Fruit fly (Drosophila melanogaster) whole organism, embryonic: ENCODE data around the gene CG15536.

Experiments
- Adf1 ChIP-seq: fragments of 200-800 bp; sonication (Bioruptor generic); IDR thresholded peaks from 2 replicates; pipeline ENCODE4 v1.3.6; 2022; ENCODE audit warnings: missing biosample characterization, missing genetic modification characterization
- Atf3 ChIP-seq: fragments of 200-800 bp; sonication (Bioruptor generic); optimal IDR thresholded peaks from 3 replicates; lab custom pipeline; 2016; ENCODE audit warnings: missing biosample characterization, missing genetic modification characterization
- Awh ChIP-seq: fragments of 200-800 bp; sonication (Bioruptor generic); IDR thresholded peaks from 2 replicates; pipeline ENCODE4, ENCODE4 v1.3.6; 2022; ENCODE audit warnings: missing biosample characterization, missing genetic modification characterization
- CG10209 ChIP-seq: fragments of 200-800 bp; sonication (Bioruptor generic); optimal IDR thresholded peaks from 3 replicates; lab custom pipeline; 2017; ENCODE audit warnings: missing biosample characterization, mild to moderate bottlenecking, missing genetic modification characterization, missing genetic modification reagents
- CG10267 ChIP-seq: fragments of 200-800 bp; sonication (Bioruptor generic); optimal IDR thresholded peaks from 2 replicates; lab custom pipeline; 2018; ENCODE audit warnings: missing biosample characterization, mild to moderate bottlenecking, missing genetic modification characterization, moderate library complexity
- CG10565 ChIP-seq: fragments of 200-800 bp; sonication (Bioruptor generic); optimal IDR thresholded peaks from 3 replicates; lab custom pipeline; 2016; ENCODE audit warnings: missing biosample characterization, mild to moderate bottlenecking, missing genetic modification characterization
- CG10959 ChIP-seq: fragments of 200-800 bp; sonication (Bioruptor generic); IDR thresholded peaks from 2 replicates; pipeline ENCODE4 v1.3.6; 2022; ENCODE audit warnings: missing biosample characterization, missing genetic modification characterization
- CG13123 ChIP-seq: fragments of 200-800 bp; sonication (Bioruptor generic); optimal IDR thresholded peaks from 2 replicates; lab custom pipeline; 2016; ENCODE audit warnings: missing biosample characterization, missing genetic modification characterization
- CG14441 ChIP-seq: fragments of 200-800 bp; sonication (Bioruptor generic); IDR thresholded peaks from 2 replicates; pipeline ENCODE4 v1.3.6; 2022; ENCODE audit warnings: missing biosample characterization, missing genetic modification characterization
- CG17612 ChIP-seq: fragments of 200-800 bp; sonication (Bioruptor generic); IDR thresholded peaks from 2 replicates; pipeline ENCODE4 v1.3.6; 2022; ENCODE audit warnings: missing biosample characterization, missing genetic modification characterization
- CG17802 ChIP-seq: fragments of 200-800 bp; sonication (Bioruptor generic); optimal IDR thresholded peaks from 2 replicates; lab custom pipeline; 2018; ENCODE audit warnings: missing biosample characterization, mild to moderate bottlenecking, missing genetic modification characterization, moderate library complexity
- CG18262 ChIP-seq: fragments of 200-800 bp; optimal IDR thresholded peaks from 3 replicates; lab custom pipeline; 2019; ENCODE audit warnings: missing biosample characterization, mild to moderate bottlenecking, missing genetic modification characterization, moderate library complexity
- CG1832 ChIP-seq: fragments of 200-800 bp; sonication (Bioruptor generic); optimal IDR thresholded peaks from 2 replicates; lab custom pipeline; 2017; ENCODE audit warnings: missing biosample characterization, mild to moderate bottlenecking, missing genetic modification characterization, inconsistent platforms
- CG18764 ChIP-seq: fragments of 200-800 bp; sonication (Bioruptor generic); optimal IDR thresholded peaks from 3 replicates; lab custom pipeline; 2016; ENCODE audit warnings: missing biosample characterization, missing genetic modification characterization
- CG30403 ChIP-seq: fragments of 200-800 bp; sonication (Bioruptor generic); optimal IDR thresholded peaks from 3 replicates; lab custom pipeline; 2016; ENCODE audit warnings: missing biosample characterization, missing genetic modification characterization
- CG6175 ChIP-seq: fragments of 200-800 bp; sonication (Bioruptor generic); IDR thresholded peaks from 3 replicates; pipeline ENCODE4 v1.3.6; 2022; ENCODE audit warnings: missing biosample characterization, missing genetic modification characterization
- CG6272 ChIP-seq: fragments of 200-800 bp; sonication (Bioruptor generic); IDR thresholded peaks from 2 replicates; pipeline ENCODE4 v1.3.6; 2022; ENCODE audit warnings: missing biosample characterization, missing genetic modification characterization
- CG8478 ChIP-seq: fragments of >200 bp; optimal IDR thresholded peaks from 2 replicates; lab custom pipeline; 2018
- CrebB ChIP-seq: fragments of 200-800 bp; sonication (Bioruptor generic); optimal IDR thresholded peaks from 3 replicates; lab custom pipeline; 2018; ENCODE audit warnings: missing biosample characterization, mild to moderate bottlenecking, missing genetic modification characterization
- D19B ChIP-seq: fragments of 200-800 bp; sonication (Bioruptor generic); optimal IDR thresholded peaks from 2 replicates; lab custom pipeline; 2017; ENCODE audit warnings: missing biosample characterization, mild to moderate bottlenecking, missing genetic modification characterization
- Dbx ChIP-seq: fragments of 200-800 bp; sonication (Bioruptor generic); IDR thresholded peaks from 3 replicates; pipeline ENCODE4 v1.3.6; 2022; ENCODE audit warnings: missing biosample characterization, missing genetic modification characterization
- Dfd ChIP-seq, 2 experiments: fragments of >200 bp; optimal IDR thresholded peaks; 2 replicates each; lab custom pipeline; 2017; ENCODE audit warnings: missing biosample characterization in 2 of 2, missing genetic modification characterization in 2 of 2
- Jarid2 ChIP-seq: fragments of 200-800 bp; sonication (Bioruptor generic); optimal IDR thresholded peaks from 3 replicates; lab custom pipeline; 2017; ENCODE audit warnings: mild to moderate bottlenecking, missing biosample characterization, missing genetic modification reagents, missing genetic modification characterization
- Nf-YB ChIP-seq: fragments of 200-800 bp; sonication (Bioruptor generic); optimal IDR thresholded peaks from 3 replicates; lab custom pipeline; 2019; ENCODE audit warnings: missing biosample characterization, mild to moderate bottlenecking, missing genetic modification characterization, moderate library complexity
- Rfx ChIP-seq: fragments of 200-800 bp; sonication (Bioruptor generic); IDR thresholded peaks from 2 replicates; pipeline ENCODE4 v1.3.6; 2022; ENCODE audit warnings: missing biosample characterization, missing genetic modification characterization
- Scr ChIP-seq: fragments of 200-800 bp; sonication (Bioruptor generic); IDR thresholded peaks from 2 replicates; pipeline ENCODE4 v1.3.6; 2022; ENCODE audit warnings: missing biosample characterization, missing genetic modification characterization; ENCODE audit not compliant: partially characterized antibody
- Sry-β ChIP-seq: fragments of 200-800 bp; sonication (Bioruptor generic); optimal IDR thresholded peaks from 2 replicates; lab custom pipeline; 2018; ENCODE audit warnings: missing biosample characterization, mild to moderate bottlenecking, missing genetic modification characterization, moderate library complexity
- Tbp ChIP-seq: fragments of >200 bp; optimal IDR thresholded peaks from 2 replicates; lab custom pipeline; 2018; ENCODE audit warnings: missing biosample characterization, missing genetic modification characterization
- Trl ChIP-seq, 3 experiments: fragments of >200 bp in 2 of 3; fragments of 200-800 bp in 1 of 3; sonication (Bioruptor generic) in 1 of 3; optimal IDR thresholded peaks; 2 replicates in 1 of 3; 3 replicates in 2 of 3; lab custom pipeline; 2016 to 2017; ENCODE audit warnings: missing biosample characterization in 1 of 3, missing genetic modification characterization in 1 of 3
- YL-1 ChIP-seq: fragments of 200-800 bp; sonication (Bioruptor generic); optimal IDR thresholded peaks from 3 replicates; lab custom pipeline; 2017; ENCODE audit warnings: missing biosample characterization, mild to moderate bottlenecking, missing genetic modification characterization
- chn ChIP-seq: fragments of 200-800 bp; sonication (Bioruptor generic); optimal IDR thresholded peaks from 2 replicates; lab custom pipeline; 2016; ENCODE audit warnings: missing biosample characterization, missing genetic modification characterization
- crc ChIP-seq: fragments of 200-800 bp; sonication (Bioruptor generic); optimal IDR thresholded peaks from 2 replicates; lab custom pipeline; 2016; ENCODE audit warnings: missing biosample characterization, missing genetic modification characterization
- dm ChIP-seq: fragments of 200-800 bp; sonication (Bioruptor generic); optimal IDR thresholded peaks from 3 replicates; lab custom pipeline; 2016; ENCODE audit warnings: missing biosample characterization, missing genetic modification characterization
- dmrt11E ChIP-seq: fragments of 200-800 bp; sonication (Bioruptor generic); optimal IDR thresholded peaks from 3 replicates; lab custom pipeline; 2018; ENCODE audit warnings: missing biosample characterization, mild to moderate bottlenecking, missing genetic modification characterization, moderate library complexity
- ems ChIP-seq: fragments of 200-800 bp; sonication (Bioruptor generic); optimal IDR thresholded peaks from 3 replicates; lab custom pipeline; 2016; ENCODE audit warnings: missing biosample characterization, missing genetic modification characterization
- en ChIP-seq: fragments of 200-800 bp; sonication (Bioruptor generic); optimal IDR thresholded peaks from 2 replicates; lab custom pipeline; 2016; ENCODE audit warnings: missing biosample characterization, missing genetic modification characterization
- esg ChIP-seq: fragments of 200-800 bp; sonication (Bioruptor generic); conservative IDR thresholded peaks from 2 replicates; pipeline ENCODE4 v1.3.6; 2022; ENCODE audit warnings: missing biosample characterization, missing genetic modification characterization
- ewg ChIP-seq: fragments of 200-800 bp; sonication (Bioruptor generic); optimal IDR thresholded peaks from 3 replicates; lab custom pipeline; 2017; ENCODE audit warnings: mild to moderate bottlenecking, missing biosample characterization, missing genetic modification reagents, missing genetic modification characterization
- her ChIP-seq: fragments of 200-800 bp; sonication (Bioruptor generic); optimal IDR thresholded peaks from 2 replicates; lab custom pipeline; 2016; ENCODE audit warnings: missing biosample characterization, missing genetic modification characterization
- hth ChIP-seq: fragments of >200 bp; optimal IDR thresholded peaks from 2 replicates; lab custom pipeline; 2017; ENCODE audit warnings: inconsistent platforms
- mirr ChIP-seq: fragments of 200-800 bp; sonication (Bioruptor generic); optimal IDR thresholded peaks from 3 replicates; lab custom pipeline; 2018; ENCODE audit warnings: missing biosample characterization, mild to moderate bottlenecking, missing genetic modification characterization
- onecut ChIP-seq: fragments of 200-800 bp; sonication (Bioruptor generic); IDR thresholded peaks from 2 replicates; pipeline ENCODE4 v1.3.6; 2022; ENCODE audit warnings: missing biosample characterization, missing genetic modification characterization
- pan ChIP-seq, 4 experiments: fragments of >200 bp in 3 of 4; fragments of 200-800 bp in 1 of 4; sonication (Bioruptor generic) in 1 of 4; optimal IDR thresholded peaks in 3 of 4; IDR thresholded peaks in 1 of 4; 2 replicates each; pipeline versions ENCODE4 v1.3.6 to Lab custom; 2017 to 2022; ENCODE audit warnings: missing biosample characterization in 2 of 4, missing genetic modification characterization in 2 of 4, mixed read lengths in 1 of 4
- repo ChIP-seq: fragments of 200-800 bp; sonication (Bioruptor generic); optimal IDR thresholded peaks from 2 replicates; lab custom pipeline; 2016; ENCODE audit warnings: missing biosample characterization, missing genetic modification characterization
- sima ChIP-seq: fragments of 200-800 bp; sonication (Bioruptor generic); optimal IDR thresholded peaks from 2 replicates; lab custom pipeline; 2016; ENCODE audit warnings: missing biosample characterization, missing genetic modification characterization
- ttk ChIP-seq: fragments of 200-800 bp; sonication (Bioruptor generic); IDR thresholded peaks from 2 replicates; pipeline ENCODE4 v2.1.2; 2022; ENCODE audit warnings: missing biosample characterization, missing genetic modification characterization
- tup ChIP-seq: fragments of 200-800 bp; sonication (Bioruptor generic); optimal IDR thresholded peaks from 2 replicates; lab custom pipeline; 2016; ENCODE audit warnings: missing biosample characterization, mild to moderate bottlenecking, missing genetic modification characterization, moderate library complexity

CG15536 gene

dm6 chr3R:30459066-30459935 lies 34.3 kb upstream of the CG15536 start, which contains the start of the genes CG2224 and CDase (continued):
- no peak for TF ChIP-seq Sry-β
- TF ChIP-seq her (GFP tag; lab: Kevin White, UChicago), result peak; percentile 98
- TF ChIP-seq CG6175 (GFP tag; lab: Robert Waterston, UW), result no peak
- TF ChIP-seq chn, result no peak
- no peak for TF ChIP-seq CG18764 (GFP tag; lab: Kevin White, UChicago)

dm6 chr3R:30455817-30456544 lies 31.0 kb upstream of the CG15536 start, which contains the start of gene aralar1:
TSS of gene aralar1 (minus strand) at chr3R:30455867.
- TF ChIP-seq CG13123 (GFP tag; lab: Kevin White, UChicago) (no peak), dm (GFP tag; lab: Kevin White, UChicago) (no peak), CG17612 (GFP tag; lab: Robert Waterston, UW) (no peak), repo (GFP tag; lab: Kevin White, UChicago) (no peak), en (GFP tag; lab: Kevin White, UChicago) (no peak), CG1832 (GFP tag; lab: Kevin White, UChicago) (no peak), CG30403 (no peak), CG18764 (GFP tag; lab: Kevin White, UChicago) (no peak), crc (GFP tag; lab: Kevin White, UChicago) (no peak), tup (GFP tag; lab: Kevin White, UChicago) (no peak), CG17802 (peak; percentile 55), CG10565 (no peak), Dbx (GFP tag; lab: Robert Waterston, UW) (no peak), CG10209 (no peak), CG10267 (no peak), dmrt11E (tag; lab: Kevin White, UChicago) (no peak), hth (no peak), D19B (GFP tag; lab: Kevin White, UChicago) (no peak), mirr (GFP tag; lab: Kevin White, UChicago) (no peak), Trl (optimal IDR thresholded peaks at IDR 0.05; lab: Kevin White, UChicago) (no peak), Trl (GFP tag; optimal IDR thresholded peaks at IDR 0.05; lab: Kevin White, UChicago) (no peak), Tbp (GFP tag; lab: Kevin White, UChicago) (no peak), onecut (GFP tag; lab: Robert Waterston, UW) (peak; percentile 41), pan (optimal IDR thresholded peaks at IDR 0.05; lab: Kevin White, UChicago) (no peak), pan (GFP tag; optimal IDR thresholded peaks at IDR 0.05 in 1 of 2, IDR thresholded peaks at IDR 0.05 in 1 of 2) (no peak), ttk (GFP tag; lab: Robert Waterston, UW) (no peak), CG8478 (lab: Kevin White, UChicago) (peak; percentile 24), CrebB (tag; lab: Kevin White, UChicago) (no peak), ewg (GFP tag; lab: Kevin White, UChicago) (no peak), YL-1 (no peak), Rfx (no peak), CG6272 (GFP tag; lab: Robert Waterston, UW) (no peak), esg (GFP tag; lab: Robert Waterston, UW) (no peak), CG10959 (GFP tag; lab: Robert Waterston, UW) (no peak), sima (GFP tag; lab: Kevin White, UChicago) (no peak), Nf-YB (GFP tag; lab: Kevin White, UChicago) (no peak), ems (no peak), Dfd (GFP tag; optimal IDR thresholded peaks at IDR 0.05; lab: Kevin White, UChicago) (peak in 1 of 2 experiments; percentile 26), Atf3 (GFP tag; lab: Kevin White, UChicago) (no peak), CG18262 (no peak), Awh (no peak), Jarid2 (GFP tag; lab: Kevin White, UChicago) (no peak), CG14441 (GFP tag; lab: Robert Waterston, UW) (no peak), Scr (GFP tag; lab: Robert Waterston, UW) (no peak), Adf1 (GFP tag; lab: Robert Waterston, UW) (no peak)
